Fruit fly (Drosophila melanogaster): ENCODE data around the gene P5cr.

The P5cr gene

DNA sequence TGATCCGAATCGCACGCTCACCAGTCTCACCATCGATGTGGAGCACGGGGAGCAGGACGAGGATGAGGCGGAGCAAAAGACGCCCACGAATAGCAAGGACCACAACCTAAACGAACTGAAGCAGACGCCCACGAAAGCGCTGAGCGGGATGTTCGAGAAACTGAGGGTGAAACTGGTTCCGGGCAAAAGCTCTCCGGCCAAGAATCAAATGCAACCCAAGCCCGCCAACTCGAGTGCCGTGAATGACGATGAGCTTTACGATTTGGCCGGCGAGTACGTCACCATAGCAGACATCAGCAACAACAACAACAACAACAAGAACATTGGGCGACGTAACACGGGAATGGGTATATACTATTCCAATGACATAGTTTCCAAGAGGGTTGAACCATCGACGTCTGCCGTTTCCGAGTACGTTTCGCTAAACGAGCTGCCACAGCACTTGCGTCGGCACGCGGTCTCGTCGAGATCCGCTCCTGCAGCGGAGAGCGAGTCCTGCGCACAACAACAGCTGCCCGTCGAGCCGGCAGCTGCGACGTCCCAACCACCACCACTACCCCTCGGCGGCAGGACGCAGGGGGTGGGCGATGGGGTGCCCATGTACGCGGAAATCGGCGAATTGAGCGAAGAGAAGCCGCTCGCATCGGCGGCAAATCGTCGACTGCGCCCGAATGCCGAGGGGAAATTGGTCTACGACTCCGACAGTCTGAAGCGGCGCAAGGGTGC lies 11.2 kb upstream of the P5cr start (continued):
- TF ChIP-seq CG17385 (GFP tag; optimal IDR thresholded peaks at IDR 0.05) (no peak), oc (tag; optimal IDR thresholded peaks at IDR 0.05) (no peak), dpn (GFP tag; optimal IDR thresholded peaks at IDR 0.05) (no peak), CG15479 (GFP tag; optimal IDR thresholded peaks at IDR 0.05) (no peak), usp (GFP tag; optimal IDR thresholded peaks at IDR 0.05) (no peak), HLH4C (GFP tag; IDR thresholded peaks at IDR 0.05; ENCODE audit: partially characterized antibody) (no peak), Dp (GFP tag; optimal IDR thresholded peaks at IDR 0.05) (peak; percentile 49), Hmr (GFP tag; optimal IDR thresholded peaks at IDR 0.05) (peak; percentile 3), CG33557 (GFP tag; optimal IDR thresholded peaks at IDR 0.05) (no peak), pzg (GFP tag; optimal IDR thresholded peaks at IDR 0.05) (peak; percentile 26), Nf-YC (tag; optimal IDR thresholded peaks at IDR 0.05) (peak; percentile 44), cg (GFP tag; optimal IDR thresholded peaks at IDR 0.05) (no peak), CG3995 (GFP tag; optimal IDR thresholded peaks at IDR 0.05) (no peak), gt (GFP tag; IDR thresholded peaks at IDR 0.05) (no peak), Trl (optimal IDR thresholded peaks at IDR 0.05) (no peak), Trl (GFP tag; optimal IDR thresholded peaks at IDR 0.05) (no peak), chm (GFP tag; IDR thresholded peaks at IDR 0.05) (no peak), gsb-n (tag; optimal IDR thresholded peaks at IDR 0.05) (no peak), ci (GFP tag; IDR thresholded peaks at IDR 0.05) (0 out of 3 replicates have a peak, but pooled peaks have one; percentile 31), Side (GFP tag; optimal IDR thresholded peaks at IDR 0.05) (no peak), caup (GFP tag; optimal IDR thresholded peaks at IDR 0.05; ENCODE audit: severe bottlenecking) (no peak), Deaf1 (tag; optimal IDR thresholded peaks at IDR 0.05) (peak; percentile 97), CG9437 (GFP tag; optimal IDR thresholded peaks at IDR 0.05) (peak; percentile 84), CG3065 (GFP tag; optimal IDR thresholded peaks at IDR 0.05) (no peak), CG12219 (GFP tag; optimal IDR thresholded peaks at IDR 0.05) (no peak), CG9797 (GFP tag; optimal IDR thresholded peaks at IDR 0.05) (no peak), CTCF (GFP tag; optimal IDR thresholded peaks at IDR 0.05) (peak; percentile 85), CG7928 (GFP tag; optimal IDR thresholded peaks at IDR 0.05) (no peak), CG6654 (GFP tag; optimal IDR thresholded peaks at IDR 0.05) (no peak), CG7271 (tag; optimal IDR thresholded peaks at IDR 0.05) (no peak), Xbp1 (GFP tag; optimal IDR thresholded peaks at IDR 0.05) (no peak), row (GFP tag; IDR thresholded peaks at IDR 0.05) (peak; percentile 42; the same call in 2 of the 3 replicates), TFAM (GFP tag; optimal IDR thresholded peaks at IDR 0.05) (no peak), tna (GFP tag; IDR thresholded peaks at IDR 0.05; ENCODE audit: partially characterized antibody) (no peak), zf30C (GFP tag; optimal IDR thresholded peaks at IDR 0.05) (no peak), CG18262 (tag; optimal IDR thresholded peaks at IDR 0.05) (no peak), maf-S (GFP tag; optimal IDR thresholded peaks at IDR 0.05) (no peak), Adf1 (GFP tag; IDR thresholded peaks at IDR 0.05) (peak; percentile 75), Vsx1 (GFP tag; optimal IDR thresholded peaks at IDR 0.05) (no peak), p53 (GFP tag; optimal IDR thresholded peaks at IDR 0.05) (no peak), CG6854 (GFP tag; optimal IDR thresholded peaks at IDR 0.05) (no peak), eve (GFP tag; optimal IDR thresholded peaks at IDR 0.05) (no peak), Mes4 (GFP tag; optimal IDR thresholded peaks at IDR 0.05) (no peak), CG13775 (GFP tag; optimal IDR thresholded peaks at IDR 0.05) (no peak), NC2α (GFP tag; optimal IDR thresholded peaks at IDR 0.05) (no peak), CG16863 (GFP tag; optimal IDR thresholded peaks at IDR 0.05) (no peak), CG1233 (GFP tag; optimal IDR thresholded peaks at IDR 0.05) (no peak), crol (GFP tag; IDR thresholded peaks at IDR 0.05) (peak; percentile 82), sd (tag; optimal IDR thresholded peaks at IDR 0.05) (peak; percentile 36), slbo (GFP tag; IDR thresholded peaks at IDR 0.05) (no peak), CG2116 (GFP tag; optimal IDR thresholded peaks at IDR 0.05) (peak; percentile 18)
